Worm (Caenorhabditis elegans) whole organism, early embryonic: ENCODE measurements around the gene inpp-1.

Source experiments
- ama-1 ChIP-seq: fragments of 150-350 bp; optimal IDR thresholded peaks from 2 replicates; lab custom pipeline; 2014
- ceh-36 ChIP-seq: sonication (generic microtip); optimal IDR thresholded peaks from 2 replicates; lab custom pipeline; 2016; ENCODE audit warnings: missing genetic modification characterization, inconsistent platforms, missing compliant biosample characterization
- ets-7 ChIP-seq: sonication (generic microtip); optimal IDR thresholded peaks from 2 replicates; lab custom pipeline; 2016; ENCODE audit warnings: missing genotype, missing genetic modification characterization, missing compliant biosample characterization
- flt-1 ChIP-seq: fragments of 200-800 bp; sonication (Bioruptor generic); IDR thresholded peaks from 2 replicates; pipeline ENCODE4 v1.3.6; 2022; ENCODE audit warnings: missing genetic modification characterization, missing compliant biosample characterization
- hmbx-1 ChIP-seq: sonication (generic microtip); optimal IDR thresholded peaks from 2 replicates; lab custom pipeline; 2016; ENCODE audit warnings: mild to moderate bottlenecking, missing genetic modification characterization, missing compliant biosample characterization
- hnd-1 ChIP-seq: sonication (generic microtip); optimal IDR thresholded peaks from 2 replicates; lab custom pipeline; 2016; ENCODE audit warnings: missing genetic modification characterization, missing compliant biosample characterization
- sea-1 ChIP-seq: fragments of 200-800 bp; sonication (Bioruptor generic); conservative IDR thresholded peaks from 2 replicates; pipeline ENCODE4 v1.3.6; 2022; ENCODE audit warnings: missing genetic modification characterization, missing compliant biosample characterization
- tbx-37 ChIP-seq: fragments of 200-800 bp; sonication (Bioruptor generic); conservative IDR thresholded peaks from 2 replicates; pipeline ENCODE4 v1.3.6; 2022; ENCODE audit warnings: missing genetic modification reagents, missing genetic modification characterization, missing compliant biosample characterization

ce11 chrIV:10771296-10771695 lies 2.4 kb downstream of the inpp-1 start:
- no peak for TF ChIP-seq hnd-1 (tag; lab: Kevin White, UChicago)
- no peak for TF ChIP-seq ets-7
- TF ChIP-seq tbx-37 (GFP tag; lab: Robert Waterston, UW) = no peak
- no peak for TF ChIP-seq hmbx-1
- TF ChIP-seq ama-1 = no peak
- TF ChIP-seq flt-1 (GFP tag; lab: Robert Waterston, UW) = no peak
- TF ChIP-seq sea-1 (GFP tag; lab: Robert Waterston, UW) = no peak
- no peak for TF ChIP-seq ceh-36
